Worm (Caenorhabditis elegans) whole organism, young adult: ENCODE data around the gene nspg-6.

Experiments
- B0261.1 ChIP-seq: sonication (generic microtip); optimal IDR thresholded peaks from 2 replicates; lab custom pipeline; 2016; ENCODE audit warnings: mild to moderate bottlenecking, missing genetic modification characterization, moderate library complexity, missing compliant biosample characterization
- D2030.7 ChIP-seq: fragments of 200-800 bp; sonication (Bioruptor generic); IDR thresholded peaks from 2 replicates; pipeline ENCODE4 v1.3.6; 2022; ENCODE audit warnings: missing genetic modification reagents, missing genetic modification characterization, missing compliant biosample characterization
- F57A8.1 ChIP-seq: fragments of 200-800 bp; sonication (Bioruptor generic); optimal IDR thresholded peaks from 2 replicates; lab custom pipeline; 2018; ENCODE audit warnings: mild to moderate bottlenecking, missing genetic modification characterization, moderate library complexity, missing compliant biosample characterization
- K12H6.12 ChIP-seq: fragments of 200-800 bp; sonication (Bioruptor generic); optimal IDR thresholded peaks from 2 replicates; lab custom pipeline; 2018; ENCODE audit warnings: mild to moderate bottlenecking, missing genetic modification characterization, missing compliant biosample characterization
- Y53F4B.3 ChIP-seq: fragments of 200-800 bp; sonication (Bioruptor generic); IDR thresholded peaks from 2 replicates; pipeline ENCODE4 v1.3.6; 2022; ENCODE audit warnings: missing genetic modification reagents, missing genetic modification characterization, missing compliant biosample characterization
- Y67H2A.10 ChIP-seq: fragments of 200-800 bp; sonication (Bioruptor generic); conservative IDR thresholded peaks from 2 replicates; pipeline ENCODE4 v1.3.6; 2022; ENCODE audit warnings: missing genetic modification reagents, missing genetic modification characterization, missing compliant biosample characterization
- Y79H2A.3 ChIP-seq: fragments of 200-800 bp; sonication (Bioruptor generic); conservative IDR thresholded peaks from 2 replicates; pipeline ENCODE4 v1.3.6; 2022; ENCODE audit warnings: missing genetic modification reagents, missing genetic modification characterization, missing compliant biosample characterization
- Y95B8A.8 ChIP-seq: fragments of 200-800 bp; sonication (Bioruptor generic); IDR thresholded peaks from 2 replicates; pipeline ENCODE4 v1.3.6; 2022; ENCODE audit warnings: missing genetic modification reagents, missing genetic modification characterization, missing compliant biosample characterization
- akir-1 ChIP-seq: fragments of 200-800 bp; sonication (Bioruptor generic); optimal IDR thresholded peaks from 2 replicates; lab custom pipeline; 2018; ENCODE audit warnings: mild to moderate bottlenecking, missing genetic modification characterization, moderate library complexity, missing compliant biosample characterization
- aptf-3 ChIP-seq: fragments of 200-800 bp; sonication (Bioruptor generic); IDR thresholded peaks from 2 replicates; pipeline ENCODE4 v1.3.6; 2022; ENCODE audit warnings: missing genetic modification characterization, missing compliant biosample characterization
- atf-7 ChIP-seq: sonication (generic microtip); optimal IDR thresholded peaks from 2 replicates; lab custom pipeline; 2017; ENCODE audit warnings: mild to moderate bottlenecking, missing genetic modification characterization, missing compliant biosample characterization
- attf-5 ChIP-seq: fragments of 200-800 bp; sonication (Bioruptor generic); optimal IDR thresholded peaks from 2 replicates; lab custom pipeline; 2018; ENCODE audit warnings: mild to moderate bottlenecking, missing genetic modification characterization, missing compliant biosample characterization
- bed-2 ChIP-seq: fragments of 200-800 bp; sonication (Bioruptor generic); IDR thresholded peaks from 2 replicates; pipeline ENCODE4 v1.3.6; 2022; ENCODE audit warnings: missing genetic modification reagents, missing genetic modification characterization, missing compliant biosample characterization
- cebp-1 ChIP-seq, 2 experiments: fragments of 200-800 bp in 1 of 2; sonication (Bioruptor generic) in 1 of 2; sonication (generic microtip) in 1 of 2; IDR thresholded peaks in 1 of 2; optimal IDR thresholded peaks in 1 of 2; 2 replicates each; pipeline versions ENCODE4 v1.3.6 to Lab custom; 2017 to 2022; ENCODE audit warnings: missing compliant biosample characterization in 2 of 2, missing genetic modification characterization in 2 of 2, mild to moderate bottlenecking in 1 of 2, missing genetic modification reagents in 1 of 2, moderate library complexity in 1 of 2
- ceh-58 ChIP-seq: fragments of 200-800 bp; sonication (Bioruptor generic); IDR thresholded peaks from 2 replicates; pipeline ENCODE4 v1.3.6; 2022; ENCODE audit warnings: missing genetic modification characterization, missing compliant biosample characterization
- ceh-79 ChIP-seq: sonication (generic microtip); optimal IDR thresholded peaks from 2 replicates; lab custom pipeline; 2017; ENCODE audit warnings: mild to moderate bottlenecking, missing genetic modification characterization, missing compliant biosample characterization
- die-1 ChIP-seq: sonication (generic microtip); optimal IDR thresholded peaks from 2 replicates; lab custom pipeline; 2016; ENCODE audit warnings: missing genotype, mild to moderate bottlenecking, missing genetic modification characterization, missing compliant biosample characterization
- dpff-1 ChIP-seq: sonication (generic microtip); optimal IDR thresholded peaks from 2 replicates; lab custom pipeline; 2017; ENCODE audit warnings: mild to moderate bottlenecking, missing genetic modification characterization, missing compliant biosample characterization
- dpl-1 ChIP-seq: fragments of 150-350 bp; optimal IDR thresholded peaks from 2 replicates; lab custom pipeline; 2014; ENCODE audit warnings: missing biosample characterization, missing genetic modification reagents, missing genetic modification characterization
- fkh-3 ChIP-seq: sonication (generic microtip); optimal IDR thresholded peaks from 2 replicates; lab custom pipeline; 2016; ENCODE audit warnings: mild to moderate bottlenecking, missing genetic modification characterization, missing compliant biosample characterization
- him-1 ChIP-seq: sonication (generic microtip); optimal IDR thresholded peaks from 2 replicates; lab custom pipeline; 2016; ENCODE audit warnings: missing genotype, missing genetic modification reagents, missing genetic modification characterization, missing compliant biosample characterization
- let-607 ChIP-seq, 2 experiments: fragments of 200-800 bp in 1 of 2; sonication (Bioruptor generic) in 1 of 2; sonication (generic microtip) in 1 of 2; optimal IDR thresholded peaks; 2 replicates each; lab custom pipeline; 2016 to 2018; ENCODE audit warnings: mild to moderate bottlenecking in 2 of 2, missing compliant biosample characterization in 2 of 2, missing genetic modification characterization in 2 of 2, moderate library complexity in 2 of 2, missing genotype in 1 of 2
- lin-26 ChIP-seq: fragments of 200-800 bp; sonication (Bioruptor generic); IDR thresholded peaks from 2 replicates; pipeline ENCODE4 v1.3.6; 2022; ENCODE audit warnings: missing genetic modification reagents, missing genetic modification characterization, missing compliant biosample characterization
- lin-35 ChIP-seq, 3 experiments: fragments of 150-350 bp in 2 of 3; sonication (generic microtip) in 1 of 3; optimal IDR thresholded peaks; 2 replicates each; lab custom pipeline; 2014 to 2018; ENCODE audit warnings: missing biosample characterization in 3 of 3, missing genetic modification characterization in 3 of 3, missing genetic modification reagents in 3 of 3
- lin-40 ChIP-seq: sonication (generic microtip); optimal IDR thresholded peaks from 2 replicates; lab custom pipeline; 2016; ENCODE audit warnings: missing genetic modification characterization, mild to moderate bottlenecking, missing compliant biosample characterization, missing genotype, missing genetic modification reagents
- lin-54 ChIP-seq: fragments of 200-800 bp; sonication (Bioruptor generic); optimal IDR thresholded peaks from 2 replicates; lab custom pipeline; 2018; ENCODE audit warnings: mild to moderate bottlenecking, missing genetic modification characterization, missing compliant biosample characterization
- lsl-1 ChIP-seq: fragments of 200-800 bp; sonication (Bioruptor generic); optimal IDR thresholded peaks from 2 replicates; lab custom pipeline; 2018; ENCODE audit warnings: mild to moderate bottlenecking, missing genetic modification characterization, moderate library complexity, missing compliant biosample characterization
- madf-3 ChIP-seq: fragments of 200-800 bp; sonication (Bioruptor generic); IDR thresholded peaks from 2 replicates; pipeline ENCODE4 v1.3.6; 2022; ENCODE audit warnings: missing genetic modification reagents, missing genetic modification characterization, missing compliant biosample characterization
- madf-6 ChIP-seq: fragments of 200-800 bp; sonication (Bioruptor generic); IDR thresholded peaks from 2 replicates; pipeline ENCODE4 v1.3.6; 2022; ENCODE audit warnings: missing genetic modification reagents, missing genetic modification characterization, missing compliant biosample characterization
- mcd-1 ChIP-seq: fragments of 200-800 bp; sonication (Bioruptor generic); IDR thresholded peaks from 2 replicates; pipeline ENCODE4 v1.3.6; 2022; ENCODE audit warnings: missing genetic modification reagents, missing genetic modification characterization, missing compliant biosample characterization
- mxl-1 ChIP-seq: sonication (generic microtip); optimal IDR thresholded peaks from 2 replicates; lab custom pipeline; 2016; ENCODE audit warnings: missing genetic modification characterization, missing compliant biosample characterization
- nhr-179 ChIP-seq: sonication (generic microtip); optimal IDR thresholded peaks from 2 replicates; lab custom pipeline; 2016; ENCODE audit warnings: mild to moderate bottlenecking, missing genetic modification characterization, missing compliant biosample characterization
- nhr-80 ChIP-seq: sonication (generic microtip); optimal IDR thresholded peaks from 2 replicates; lab custom pipeline; 2016; ENCODE audit warnings: missing genetic modification characterization, missing compliant biosample characterization
- nhr-90 ChIP-seq: sonication (generic microtip); optimal IDR thresholded peaks from 2 replicates; lab custom pipeline; 2016; ENCODE audit warnings: missing genotype, mild to moderate bottlenecking, missing genetic modification characterization, missing compliant biosample characterization
- pbrm-1 ChIP-seq: fragments of 200-800 bp; sonication (Bioruptor generic); IDR thresholded peaks from 2 replicates; pipeline ENCODE4 v1.3.6; 2022; ENCODE audit warnings: missing genetic modification reagents, missing genetic modification characterization, missing compliant biosample characterization
- rcor-1 ChIP-seq: fragments of 200-800 bp; sonication (Bioruptor generic); IDR thresholded peaks from 2 replicates; pipeline ENCODE4 v1.3.6; 2022; ENCODE audit warnings: missing genetic modification reagents, missing genetic modification characterization, missing compliant biosample characterization
- sea-2 ChIP-seq: fragments of 200-800 bp; sonication (Bioruptor generic); IDR thresholded peaks from 2 replicates; pipeline ENCODE4 v1.3.6; 2022; ENCODE audit warnings: missing genetic modification characterization, missing compliant biosample characterization
- somi-1 ChIP-seq: fragments of 200-800 bp; sonication (Bioruptor generic); optimal IDR thresholded peaks from 2 replicates; lab custom pipeline; 2018; ENCODE audit warnings: mild to moderate bottlenecking, missing genetic modification characterization, missing compliant biosample characterization
- tlf-1 ChIP-seq: fragments of 200-800 bp; sonication (Bioruptor generic); optimal IDR thresholded peaks from 2 replicates; lab custom pipeline; 2018; ENCODE audit warnings: mild to moderate bottlenecking, missing genetic modification characterization, missing compliant biosample characterization
- ztf-26 ChIP-seq: sonication (generic microtip); optimal IDR thresholded peaks from 2 replicates; lab custom pipeline; 2017; ENCODE audit warnings: missing genetic modification characterization, missing compliant biosample characterization
- ztf-6 ChIP-seq: fragments of 200-800 bp; sonication (Bioruptor generic); IDR thresholded peaks from 2 replicates; pipeline ENCODE4 v1.3.6; 2022; ENCODE audit warnings: missing genetic modification reagents, missing genetic modification characterization, missing compliant biosample characterization

nspg-6 gene

ce11 chrIII:7273718-7274117 lies 41.1 kb downstream of the nspg-6 start:
- no peak for TF ChIP-seq aptf-3
- TF ChIP-seq let-607 (tag; optimal IDR thresholded peaks at IDR 0.05; lab: Kevin White, UChicago), result no peak
- TF ChIP-seq akir-1 (GFP tag; lab: Kevin White, UChicago), result no peak
- no peak for TF ChIP-seq dpl-1
- no peak for TF ChIP-seq rcor-1 (GFP tag; lab: Robert Waterston, UW)
- no peak for TF ChIP-seq attf-5 (GFP tag; lab: Kevin White, UChicago)
- TF ChIP-seq him-1, result no peak
- TF ChIP-seq F57A8.1 (GFP tag; lab: Kevin White, UChicago), result no peak
- TF ChIP-seq Y67H2A.10 (GFP tag; lab: Robert Waterston, UW), result no peak
- no peak for TF ChIP-seq K12H6.12 (tag; lab: Kevin White, UChicago)
- TF ChIP-seq mxl-1, result no peak
- TF ChIP-seq dpff-1 (tag; lab: Kevin White, UChicago), result no peak
- TF ChIP-seq Y79H2A.3, result no peak
- no peak for TF ChIP-seq lsl-1 (GFP tag; lab: Kevin White, UChicago)
- no peak for TF ChIP-seq fkh-3
- no peak for TF ChIP-seq atf-7 (tag; lab: Kevin White, UChicago)
- no peak for TF ChIP-seq bed-2 (GFP tag; lab: Robert Waterston, UW)

- TF ChIP-seq lin-40 (tag; lab: Kevin White, UChicago), result peak; percentile 51
- peak; percentile 63 for TF ChIP-seq ztf-26
- 0 out of 2 replicates have a peak, but pooled peaks have one; percentile 19 for TF ChIP-seq mcd-1
- TF ChIP-seq pbrm-1 (GFP tag; lab: Robert Waterston, UW), result peak; percentile 37; the same call in 1 of the 2 replicates
- TF ChIP-seq Y79H2A.3, result no peak
- TF ChIP-seq nhr-90 (tag; lab: Kevin White, UChicago), result peak; percentile 8
- TF ChIP-seq nhr-179 (tag; lab: Kevin White, UChicago), result no peak
- TF ChIP-seq ceh-79 (tag; lab: Kevin White, UChicago), result no peak
- TF ChIP-seq ceh-58 (GFP tag; lab: Robert Waterston, UW), result no peak
- TF ChIP-seq Y53F4B.3 (GFP tag; lab: Robert Waterston, UW), result no peak
- TF ChIP-seq die-1 (tag; lab: Kevin White, UChicago), result peak; percentile 8
- TF ChIP-seq B0261.1 (tag; lab: Kevin White, UChicago), result no peak
- TF ChIP-seq lin-35 (GFP tag; optimal IDR thresholded peaks at IDR 0.05; lab: Kevin White, UChicago), result no peak
- peak; percentile 3 for TF ChIP-seq lin-54
- no peak for TF ChIP-seq aptf-3
- no peak for TF ChIP-seq Y95B8A.8 (GFP tag; lab: Robert Waterston, UW)
- TF ChIP-seq madf-6 (GFP tag; lab: Robert Waterston, UW), result no peak
- peak; percentile 59 for TF ChIP-seq somi-1 (GFP tag; lab: Kevin White, UChicago)
- no peak for TF ChIP-seq madf-3 (GFP tag; lab: Robert Waterston, UW)
- TF ChIP-seq lin-26 (GFP tag; lab: Robert Waterston, UW), result peak; percentile 42; the same call in 1 of the 2 replicates
- no peak for TF ChIP-seq D2030.7 (GFP tag; lab: Robert Waterston, UW)
- no peak for TF ChIP-seq tlf-1 (GFP tag; lab: Kevin White, UChicago)
- TF ChIP-seq sea-2 (GFP tag; lab: Robert Waterston, UW), result no peak
- TF ChIP-seq nhr-80, result peak; percentile 52
- TF ChIP-seq ztf-6 (GFP tag; lab: Robert Waterston, UW), result no peak
- no peak for TF ChIP-seq cebp-1 (GFP tag; IDR thresholded peaks at IDR 0.05; lab: Robert Waterston, UW)
- TF ChIP-seq cebp-1 (tag; optimal IDR thresholded peaks at IDR 0.05; lab: Kevin White, UChicago), result peak; percentile 45
Measured at ce11 chrIII:7272828-7273227, 41.9 kb downstream of the nspg-6 start.
